Worm (Caenorhabditis elegans): ENCODE data around the gene dlat-2.

DNA sequence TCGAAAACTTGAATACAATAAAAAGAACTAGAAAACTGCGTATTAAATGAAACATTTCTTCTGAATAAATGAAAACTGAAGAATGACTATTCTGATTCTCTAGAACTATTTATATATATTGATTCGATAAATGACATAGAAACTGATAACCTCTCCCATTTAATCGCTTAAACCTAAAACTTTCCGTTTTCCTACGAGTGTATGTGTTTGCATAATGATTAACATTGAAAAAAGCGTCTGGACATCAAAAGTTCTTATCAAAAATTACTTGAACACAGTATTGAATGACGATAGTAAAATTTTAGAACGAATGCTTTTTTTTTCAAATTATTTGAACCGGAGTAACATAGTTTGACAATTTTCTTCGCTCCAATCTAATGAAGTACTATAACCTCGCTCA is 38.2 kb upstream of the dlat-2 start, which contains the start of gene C49C3.9:
- no peak for TF ChIP-seq aly-2 (tag; optimal IDR thresholded peaks at IDR 0.05)
- no peak for TF ChIP-seq nhr-11 (tag; optimal IDR thresholded peaks at IDR 0.05)
- no peak for TF ChIP-seq zip-11 (GFP tag; IDR thresholded peaks at IDR 0.05)
- TF ChIP-seq Y5F2A.4 (GFP tag; optimal IDR thresholded peaks at IDR 0.05), result no peak
